Worm (Caenorhabditis elegans) whole organism, L1 larva: ENCODE data around the gene smg-8.

Source experiments
- C04F5.9 ChIP-seq: sonication (generic microtip); optimal IDR thresholded peaks from 2 replicates; lab custom pipeline; 2016; ENCODE audit warnings: missing genetic modification characterization, missing compliant biosample characterization
- C16A3.4 ChIP-seq: fragments of 150-350 bp; optimal IDR thresholded peaks from 2 replicates; lab custom pipeline; 2014; ENCODE audit warnings: missing biosample characterization, missing genetic modification characterization
- C34B4.2 ChIP-seq: sonication (generic microtip); optimal IDR thresholded peaks from 2 replicates; lab custom pipeline; 2017; ENCODE audit warnings: mild to moderate bottlenecking, missing genetic modification characterization, missing compliant biosample characterization
- F16B12.6 ChIP-seq: fragments of 150-350 bp; optimal IDR thresholded peaks from 2 replicates; lab custom pipeline; 2014; ENCODE audit warnings: missing biosample characterization, missing genetic modification characterization
- aha-1 ChIP-seq: fragments of 150-350 bp; optimal IDR thresholded peaks from 2 replicates; lab custom pipeline; 2014; ENCODE audit warnings: missing biosample characterization, missing genetic modification characterization
- alr-1 ChIP-seq: fragments of 200-800 bp; sonication (Bioruptor generic); optimal IDR thresholded peaks from 2 replicates; lab custom pipeline; 2018; ENCODE audit warnings: borderline replicate concordance, mild to moderate bottlenecking, missing genetic modification characterization, missing compliant biosample characterization
- aly-2 ChIP-seq: fragments of 150-350 bp; optimal IDR thresholded peaks from 2 replicates; lab custom pipeline; 2014; ENCODE audit warnings: missing biosample characterization, missing genetic modification characterization
- ama-1 ChIP-seq: fragments of 150-350 bp; optimal IDR thresholded peaks from 2 replicates; lab custom pipeline; 2014
- blmp-1 ChIP-seq: fragments of 150-350 bp; optimal IDR thresholded peaks from 2 replicates; lab custom pipeline; 2014; ENCODE audit warnings: missing biosample characterization, missing genetic modification characterization
- ceh-63 ChIP-seq: fragments of 200-800 bp; sonication (Bioruptor generic); optimal IDR thresholded peaks from 2 replicates; lab custom pipeline; 2018; ENCODE audit warnings: mild to moderate bottlenecking, missing genetic modification characterization, missing compliant biosample characterization
- ceh-8 ChIP-seq: fragments of 200-800 bp; sonication (Bioruptor generic); optimal IDR thresholded peaks from 2 replicates; lab custom pipeline; 2018; ENCODE audit warnings: mild to moderate bottlenecking, missing genetic modification characterization, moderate library complexity, missing compliant biosample characterization
- ceh-88 ChIP-seq: fragments of 200-800 bp; sonication (Bioruptor generic); IDR thresholded peaks from 2 replicates; pipeline ENCODE4 v1.3.6; 2022; ENCODE audit warnings: missing genetic modification characterization, missing compliant biosample characterization
- ceh-90 ChIP-seq: sonication (generic microtip); optimal IDR thresholded peaks from 2 replicates; lab custom pipeline; 2016; ENCODE audit warnings: missing genetic modification characterization, missing compliant biosample characterization
- dpl-1 ChIP-seq, 3 experiments: fragments of 150-350 bp in 2 of 3; sonication (generic microtip) in 1 of 3; optimal IDR thresholded peaks; 2 replicates each; lab custom pipeline; 2014 to 2017; ENCODE audit warnings: missing biosample characterization in 3 of 3, missing genetic modification characterization in 3 of 3, missing genetic modification reagents in 3 of 3
- dsc-1 ChIP-seq: sonication (generic microtip); optimal IDR thresholded peaks from 2 replicates; lab custom pipeline; 2016; ENCODE audit warnings: mild to moderate bottlenecking, missing genetic modification characterization, missing compliant biosample characterization
- efl-1 ChIP-seq, 4 experiments: fragments of 150-350 bp; optimal IDR thresholded peaks in 3 of 4; peaks in 1 of 4; 1 replicate in 1 of 4; 2 replicates in 3 of 4; lab custom pipeline; 2014; ENCODE audit warnings: missing biosample characterization in 2 of 4, missing genetic modification characterization in 2 of 4, missing genetic modification reagents in 2 of 4
- egl-13 ChIP-seq: sonication (generic microtip); optimal IDR thresholded peaks from 2 replicates; lab custom pipeline; 2016; ENCODE audit warnings: missing genotype, missing genetic modification reagents, missing genetic modification characterization, missing compliant biosample characterization
- egl-27 ChIP-seq, 2 experiments: fragments of 150-350 bp in 1 of 2; sonication (generic microtip); optimal IDR thresholded peaks; 3 replicates each; lab custom pipeline; 2017 to 2018; ENCODE audit warnings: missing biosample characterization in 2 of 2, missing genetic modification characterization in 2 of 2, missing genetic modification reagents in 2 of 2
- elt-2 ChIP-seq: sonication (generic microtip); optimal IDR thresholded peaks from 2 replicates; lab custom pipeline; 2016; ENCODE audit warnings: missing genetic modification characterization, mild to moderate bottlenecking, inconsistent platforms, missing compliant biosample characterization, missing genetic modification reagents
- elt-3 ChIP-seq, 6 experiments: fragments of 150-350 bp in 1 of 6; sonication (generic microtip); optimal IDR thresholded peaks; 2 replicates each; lab custom pipeline; 2017 to 2018; ENCODE audit warnings: missing biosample characterization in 6 of 6, missing genetic modification characterization in 6 of 6, inconsistent platforms in 1 of 6
- ets-5 ChIP-seq: fragments of 200-800 bp; sonication (Bioruptor generic); IDR thresholded peaks from 2 replicates; pipeline ENCODE4 v1.3.6; 2022; ENCODE audit warnings: missing genetic modification characterization, missing compliant biosample characterization
- fkh-4 ChIP-seq: sonication (generic microtip); optimal IDR thresholded peaks from 2 replicates; lab custom pipeline; 2016; ENCODE audit warnings: missing compliant biosample characterization, missing genetic modification characterization, borderline replicate concordance
- fkh-8 ChIP-seq: sonication (generic microtip); optimal IDR thresholded peaks from 2 replicates; lab custom pipeline; 2016; ENCODE audit warnings: mild to moderate bottlenecking, missing genetic modification characterization, missing compliant biosample characterization
- fos-1 ChIP-seq: fragments of 150-350 bp; optimal IDR thresholded peaks from 2 replicates; lab custom pipeline; 2014; ENCODE audit warnings: missing biosample characterization, missing genetic modification characterization
- hlh-17 ChIP-seq: fragments of 200-800 bp; sonication (Bioruptor generic); optimal IDR thresholded peaks from 2 replicates; lab custom pipeline; 2018; ENCODE audit warnings: missing genetic modification characterization, mild to moderate bottlenecking, missing compliant biosample characterization, moderate library complexity, borderline replicate concordance
- hlh-4 ChIP-seq: sonication (generic microtip); optimal IDR thresholded peaks from 2 replicates; lab custom pipeline; 2016; ENCODE audit warnings: mild to moderate bottlenecking, missing genetic modification characterization, missing compliant biosample characterization
- irx-1 ChIP-seq: sonication (generic microtip); optimal IDR thresholded peaks from 2 replicates; lab custom pipeline; 2016; ENCODE audit warnings: missing genetic modification characterization, missing compliant biosample characterization
- isw-1 ChIP-seq: fragments of 200-800 bp; sonication (Bioruptor generic); IDR thresholded peaks from 2 replicates; pipeline ENCODE4 v1.3.6; 2022; ENCODE audit warnings: missing genetic modification characterization, missing compliant biosample characterization
- lin-14 ChIP-seq: fragments of 200-800 bp; sonication (Bioruptor generic); optimal IDR thresholded peaks from 2 replicates; lab custom pipeline; 2018; ENCODE audit warnings: mild to moderate bottlenecking, missing genetic modification characterization, moderate library complexity, missing compliant biosample characterization
- lir-3 ChIP-seq: sonication (generic microtip); optimal IDR thresholded peaks from 2 replicates; lab custom pipeline; 2016; ENCODE audit warnings: mild to moderate bottlenecking, missing genetic modification characterization, moderate library complexity, missing compliant biosample characterization; ENCODE audit not compliant: poor library complexity
- lsy-2 ChIP-seq, 2 experiments: fragments of 150-350 bp; optimal IDR thresholded peaks; 2 replicates each; lab custom pipeline; 2014; ENCODE audit warnings: missing biosample characterization in 2 of 2, missing genetic modification characterization in 2 of 2
- mab-9 ChIP-seq: fragments of 200-800 bp; sonication (Bioruptor generic); IDR thresholded peaks from 2 replicates; pipeline ENCODE4 v1.3.6; 2022; ENCODE audit warnings: missing genetic modification reagents, missing genetic modification characterization, missing compliant biosample characterization
- mef-2 ChIP-seq: fragments of 150-350 bp; optimal IDR thresholded peaks from 2 replicates; lab custom pipeline; 2014; ENCODE audit warnings: missing biosample characterization, missing genetic modification characterization
- mep-1 ChIP-seq: fragments of 150-350 bp; optimal IDR thresholded peaks from 2 replicates; lab custom pipeline; 2014; ENCODE audit warnings: missing biosample characterization, missing genetic modification characterization
- nhr-11 ChIP-seq: fragments of 150-350 bp; optimal IDR thresholded peaks from 2 replicates; lab custom pipeline; 2014; ENCODE audit warnings: missing biosample characterization, missing genetic modification characterization
- nhr-20 ChIP-seq: sonication (generic microtip); optimal IDR thresholded peaks from 2 replicates; lab custom pipeline; 2016; ENCODE audit warnings: mild to moderate bottlenecking, missing genetic modification characterization, missing compliant biosample characterization
- nhr-237 ChIP-seq: fragments of 150-350 bp; optimal IDR thresholded peaks from 2 replicates; lab custom pipeline; 2014; ENCODE audit warnings: missing biosample characterization, missing genetic modification characterization
- nhr-84 ChIP-seq: sonication (generic microtip); optimal IDR thresholded peaks from 2 replicates; lab custom pipeline; 2017; ENCODE audit warnings: missing biosample characterization, missing genetic modification characterization
- nhr-85 ChIP-seq: sonication (generic microtip); peaks from one replicate; lab custom pipeline; 2016; ENCODE audit warnings: missing genetic modification characterization, inconsistent platforms, missing compliant biosample characterization
- pag-3 ChIP-seq: sonication (generic microtip); optimal IDR thresholded peaks from 2 replicates; lab custom pipeline; 2017; ENCODE audit warnings: missing genetic modification characterization, mild to moderate bottlenecking, missing compliant biosample characterization, antibody characterized with exemption, borderline replicate concordance; ENCODE audit not compliant: insufficient read depth
- pax-3 ChIP-seq: fragments of 200-800 bp; sonication (Bioruptor generic); optimal IDR thresholded peaks from 2 replicates; lab custom pipeline; 2018; ENCODE audit warnings: mild to moderate bottlenecking, missing genetic modification characterization, moderate library complexity, missing compliant biosample characterization
- skn-1 ChIP-seq: fragments of 150-350 bp; optimal IDR thresholded peaks from 2 replicates; lab custom pipeline; 2014; ENCODE audit warnings: missing biosample characterization, missing genetic modification characterization
- snu-23 ChIP-seq: sonication (generic microtip); optimal IDR thresholded peaks from 2 replicates; lab custom pipeline; 2016; ENCODE audit warnings: missing genetic modification characterization, missing compliant biosample characterization
- sox-4 ChIP-seq: sonication (generic microtip); optimal IDR thresholded peaks from 2 replicates; lab custom pipeline; 2016; ENCODE audit warnings: missing genetic modification characterization, missing compliant biosample characterization
- tbx-2 ChIP-seq: sonication (generic microtip); optimal IDR thresholded peaks from 2 replicates; lab custom pipeline; 2016; ENCODE audit warnings: missing genetic modification characterization, missing compliant biosample characterization
- unc-62 ChIP-seq: fragments of 150-350 bp; optimal IDR thresholded peaks from 2 replicates; lab custom pipeline; 2014; ENCODE audit warnings: missing biosample characterization, missing genetic modification reagents, missing genetic modification characterization
- unc-98 ChIP-seq: fragments of 200-800 bp; sonication (Bioruptor generic); IDR thresholded peaks from 2 replicates; pipeline ENCODE4 v1.3.6; 2022; ENCODE audit warnings: missing genetic modification characterization, missing compliant biosample characterization
- vab-15 ChIP-seq: sonication (generic microtip); optimal IDR thresholded peaks from 2 replicates; lab custom pipeline; 2017; ENCODE audit warnings: missing genotype, mild to moderate bottlenecking, missing genetic modification characterization, missing compliant biosample characterization
- xbp-1 ChIP-seq: sonication (generic microtip); optimal IDR thresholded peaks from 2 replicates; lab custom pipeline; 2016; ENCODE audit warnings: missing genetic modification characterization, missing compliant biosample characterization
- zag-1 ChIP-seq: fragments of 150-350 bp; optimal IDR thresholded peaks from 2 replicates; lab custom pipeline; 2014; ENCODE audit warnings: missing biosample characterization, missing genetic modification characterization
- zip-4 ChIP-seq: fragments of 200-800 bp; sonication (Bioruptor generic); optimal IDR thresholded peaks from 2 replicates; lab custom pipeline; 2018; ENCODE audit warnings: mild to moderate bottlenecking, missing genetic modification characterization, moderate library complexity, missing compliant biosample characterization

The smg-8 gene

DNA sequence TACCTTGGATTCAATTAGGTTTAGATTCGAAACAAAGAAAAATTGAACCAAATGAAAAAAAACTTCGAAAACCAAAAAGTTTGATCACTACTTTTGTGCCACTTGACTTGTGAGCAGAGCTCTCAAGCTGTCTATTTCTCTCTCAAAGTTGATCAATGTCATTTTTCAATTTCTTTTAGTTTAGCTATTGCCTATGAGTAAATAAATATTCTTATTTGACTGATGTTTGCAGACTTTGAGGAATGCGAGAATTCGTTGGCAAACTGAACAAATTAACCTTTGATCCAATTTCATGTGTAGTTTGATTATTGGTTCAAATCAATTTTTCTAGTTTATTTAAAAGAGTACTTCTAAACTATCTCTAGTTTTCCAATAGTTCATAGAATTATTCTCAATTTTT lies 42.6 kb downstream of the smg-8 start:
- TF ChIP-seq fos-1 (tag; lab: Kevin White, UChicago) = no peak
- no peak for TF ChIP-seq efl-1 (optimal IDR thresholded peaks at IDR 0.05; lab: Kevin White, UChicago)
- TF ChIP-seq efl-1 (GFP tag; optimal IDR thresholded peaks at IDR 0.05 in 1 of 2; lab: Kevin White, UChicago) = peak in 1 of 2 experiments; percentile 62
- TF ChIP-seq, all 84 proteins: peak for 1

- TF ChIP-seq lin-14 (GFP tag; lab: Kevin White, UChicago) (peak; percentile 91), fkh-4 (no peak), alr-1 (tag; lab: Kevin White, UChicago) (no peak), C34B4.2 (no peak), egl-13 (peak; percentile 20), elt-2 (tag; lab: Kevin White, UChicago) (no peak), mab-9 (GFP tag; lab: Robert Waterston, UW) (no peak), unc-62 (no peak), F16B12.6 (peak; percentile 47), hlh-4 (tag; lab: Kevin White, UChicago) (no peak), ceh-8 (GFP tag; lab: Kevin White, UChicago) (no peak), mep-1 (tag; lab: Kevin White, UChicago) (peak; percentile 66), nhr-20 (tag; lab: Kevin White, UChicago) (peak; percentile 67), dsc-1 (peak; percentile 40), ama-1 (lab: Kevin White, UChicago) (no peak), unc-98 (GFP tag; lab: Robert Waterston, UW) (no peak), mef-2 (tag; lab: Kevin White, UChicago) (no peak), nhr-11 (no peak), ets-5 (no peak), isw-1 (peak; percentile 45), egl-27 (tag; optimal IDR thresholded peaks at IDR 0.05; lab: Kevin White, UChicago) (no peak), skn-1 (tag; lab: Kevin White, UChicago) (peak; percentile 96), C04F5.9 (tag; lab: Kevin White, UChicago) (no peak), xbp-1 (tag; lab: Kevin White, UChicago) (peak; percentile 63), irx-1 (tag; lab: Kevin White, UChicago) (peak; percentile 51), nhr-84 (tag; lab: Kevin White, UChicago) (no peak), vab-15 (tag; lab: Kevin White, UChicago) (no peak), lsy-2 (tag; optimal IDR thresholded peaks at IDR 0.05; lab: Kevin White, UChicago) (peak; percentile 70 to 78), lir-3 (tag; lab: Kevin White, UChicago) (peak; percentile 8), elt-3 (tag; optimal IDR thresholded peaks at IDR 0.05; lab: Kevin White, UChicago) (peak in 1 of 6 experiments; percentile 21), blmp-1 (tag; lab: Kevin White, UChicago) (peak; percentile 69), zip-4 (peak; percentile 50), nhr-85 (tag; lab: Kevin White, UChicago) (peak; percentile 79), hlh-17 (GFP tag; lab: Kevin White, UChicago) (no peak), ceh-63 (GFP tag; lab: Kevin White, UChicago) (no peak), pax-3 (tag; lab: Kevin White, UChicago) (peak; percentile 0), sox-4 (no peak), pag-3 (tag; lab: Kevin White, UChicago) (no peak), ceh-90 (tag; lab: Kevin White, UChicago) (no peak), aly-2 (tag; lab: Kevin White, UChicago) (no peak), ceh-88 (GFP tag; lab: Robert Waterston, UW) (no peak), C16A3.4 (tag; lab: Kevin White, UChicago) (peak; percentile 38), fkh-8 (tag; lab: Kevin White, UChicago) (peak; percentile 55), zag-1 (tag; lab: Kevin White, UChicago) (no peak), tbx-2 (tag; lab: Kevin White, UChicago) (peak; percentile 66), dpl-1 (GFP tag; optimal IDR thresholded peaks at IDR 0.05; lab: Kevin White, UChicago) (peak; percentile 74 to 87 (median 87)), aha-1 (tag; lab: Kevin White, UChicago) (no peak), snu-23 (peak; percentile 72), nhr-237 (tag; lab: Kevin White, UChicago) (no peak)
Measured at ce11 chrII:14488661-14489060, 47.5 kb downstream of the smg-8 start, which contains the start of gene usp-14. usp-14 (minus strand) TSS chrII:14488688.
